Worm (Caenorhabditis elegans): ENCODE data around the gene C14A6.13.
"Not testable (repeated sequence)": the region's sequence is repeated elsewhere in the genome, so short reads cannot be mapped to it uniquely, and the experiment has no call there.

C14A6.13 gene

DNA sequence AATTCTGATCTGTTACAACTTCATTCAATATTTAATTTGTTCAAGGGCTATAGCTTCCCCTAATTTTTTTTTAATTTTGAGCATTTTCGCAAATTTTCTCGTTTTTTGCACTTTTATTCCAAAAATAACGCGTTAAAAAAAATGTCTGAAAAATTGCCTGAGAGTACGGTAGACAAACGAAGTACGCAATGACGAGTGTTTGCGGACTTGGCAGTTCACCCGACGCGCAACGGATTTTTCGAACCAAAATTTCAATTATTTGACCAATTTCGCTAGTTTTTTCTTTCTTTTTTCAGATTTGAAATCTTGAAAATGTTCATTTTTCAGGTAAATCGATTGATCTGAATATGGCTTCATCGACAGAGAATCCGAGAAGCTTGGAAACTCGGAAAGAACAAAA, 33.9 kb downstream of the C14A6.13 start, which contains the start of gene fbxa-211:
Gene fbxa-211, plus strand, starts transcription at position 328 of the 400 bp plus-strand sequence.
- no peak for TF ChIP-seq lin-39 (tag; optimal IDR thresholded peaks at IDR 0.05)
- no peak for TF ChIP-seq pqm-1 (tag; optimal IDR thresholded peaks at IDR 0.05)

ce11 chrV:18125075-18125474, 36.1 kb downstream of the C14A6.13 start, which contains the start of gene fbxa-210:
fbxa-210 (plus strand) TSS chrV:18125375.
- TF ChIP-seq unc-62 (GFP tag; optimal IDR thresholded peaks at IDR 0.05) (no peak), isw-1 (GFP tag; IDR thresholded peaks at IDR 0.05) (no peak), zip-4 (GFP tag; optimal IDR thresholded peaks at IDR 0.05) (no peak), nhr-90 (tag; optimal IDR thresholded peaks at IDR 0.05; ENCODE audit: poor library complexity) (no peak), nhr-11 (tag; optimal IDR thresholded peaks at IDR 0.05) (no peak), blmp-1 (tag; optimal IDR thresholded peaks at IDR 0.05) (no peak), lin-15B (tag; optimal IDR thresholded peaks at IDR 0.05) (no peak), aly-2 (tag; optimal IDR thresholded peaks at IDR 0.05) (no peak), dsc-1 (tag; optimal IDR thresholded peaks at IDR 0.05) (no peak)

DNA sequence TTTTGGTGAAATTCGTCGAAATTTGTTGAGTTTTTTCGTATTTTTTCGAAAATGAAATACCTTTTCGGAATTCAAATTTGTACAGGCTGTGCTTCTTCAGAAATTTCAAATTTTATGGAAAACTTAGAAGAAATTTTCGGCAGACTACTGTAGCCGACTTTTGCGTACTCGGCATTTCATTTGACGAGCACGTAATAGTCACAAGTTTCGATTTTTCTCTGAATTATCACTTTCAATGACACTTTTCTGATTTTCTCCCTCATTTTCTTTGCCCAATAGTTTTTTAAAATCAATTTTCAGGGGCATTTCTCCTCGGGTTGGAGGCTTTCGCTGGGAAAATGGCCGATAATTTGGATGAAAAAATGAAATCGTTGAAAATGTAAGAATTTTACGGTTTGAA, 37.5 kb downstream of the C14A6.13 start, which contains the start of gene fbxa-107:
Gene fbxa-107, plus strand, starts transcription at position 301 of the 400 bp plus-strand sequence.
- TF ChIP-seq elt-2 (tag; optimal IDR thresholded peaks at IDR 0.05) (no peak), lir-3 (tag; optimal IDR thresholded peaks at IDR 0.05; ENCODE audit: poor library complexity) (no peak), mep-1 (tag; optimal IDR thresholded peaks at IDR 0.05) (no peak), nhr-237 (tag; optimal IDR thresholded peaks at IDR 0.05) (no peak), zip-4 (GFP tag; optimal IDR thresholded peaks at IDR 0.05) (no peak), nhr-76 (tag; optimal IDR thresholded peaks at IDR 0.05) (no peak), C16A3.4 (tag; optimal IDR thresholded peaks at IDR 0.05) (no peak), C04F5.9 (tag; optimal IDR thresholded peaks at IDR 0.05) (no peak), nhr-47 (tag; optimal IDR thresholded peaks at IDR 0.05) (no peak), pqm-1 (tag; optimal IDR thresholded peaks at IDR 0.05) (no peak), dpl-1 (GFP tag; optimal IDR thresholded peaks at IDR 0.05) (no peak), nhr-71 (tag; optimal IDR thresholded peaks at IDR 0.05) (no peak), lin-15B (tag; optimal IDR thresholded peaks at IDR 0.05) (no peak), nhr-19 (GFP tag; conservative IDR thresholded peaks at IDR 0.05) (no peak), lin-13 (GFP tag; optimal IDR thresholded peaks at IDR 0.05) (no peak), ces-1 (GFP tag; optimal IDR thresholded peaks at IDR 0.05) (no peak)

- TF ChIP-seq efl-1 (optimal IDR thresholded peaks at IDR 0.05), result not testable (repeated sequence)
- peak in 1 of 2 experiments; percentile 35 for TF ChIP-seq efl-1 (GFP tag; optimal IDR thresholded peaks at IDR 0.05 in 1 of 2)
- TF ChIP-seq dpl-1 (GFP tag; optimal IDR thresholded peaks at IDR 0.05), result peak in 1 of 3 experiments; percentile 9
Measured at ce11 chrV:18115054-18115453, 46.1 kb downstream of the C14A6.13 start.
